Worm (Caenorhabditis elegans) whole organism, L2 larva: Measurements from ENCODE around the gene ogt-1.
A peak's percentile ranks its signal among the peaks of the same experiment; 100 is the strongest.

ENCODE experiments used
- C34F6.9 ChIP-seq: fragments of 150-350 bp; optimal IDR thresholded peaks from 2 replicates; lab custom pipeline; 2014; ENCODE audit warnings: missing biosample characterization, missing genetic modification characterization
- F13H6.1 ChIP-seq: sonication (generic microtip); optimal IDR thresholded peaks from 2 replicates; lab custom pipeline; 2016; ENCODE audit warnings: missing genetic modification characterization, missing compliant biosample characterization
- R02D3.7 ChIP-seq: fragments of 150-350 bp; optimal IDR thresholded peaks from 2 replicates; lab custom pipeline; 2014; ENCODE audit warnings: missing biosample characterization, missing genetic modification characterization
- ZK546.5 ChIP-seq: sonication (generic microtip); optimal IDR thresholded peaks from 2 replicates; lab custom pipeline; 2017; ENCODE audit warnings: missing biosample characterization, missing genetic modification characterization
- alr-1 ChIP-seq: fragments of 150-350 bp; optimal IDR thresholded peaks from 2 replicates; lab custom pipeline; 2014; ENCODE audit warnings: missing biosample characterization, missing genetic modification characterization
- blmp-1 ChIP-seq: sonication (generic microtip); optimal IDR thresholded peaks from 2 replicates; lab custom pipeline; 2017; ENCODE audit warnings: missing genetic modification characterization, mild to moderate bottlenecking, missing compliant biosample characterization, antibody characterized with exemption, moderate library complexity; ENCODE audit not compliant: insufficient read depth
- ceh-82 ChIP-seq: fragments of 150-350 bp; optimal IDR thresholded peaks from 2 replicates; lab custom pipeline; 2014; ENCODE audit warnings: missing biosample characterization, missing genetic modification characterization
- crh-2 ChIP-seq: sonication (generic microtip); optimal IDR thresholded peaks from 2 replicates; lab custom pipeline; 2017; ENCODE audit warnings: missing biosample characterization, missing genetic modification characterization
- dmd-4 ChIP-seq: sonication (generic microtip); optimal IDR thresholded peaks from 2 replicates; lab custom pipeline; 2017; ENCODE audit warnings: missing biosample characterization, missing genetic modification characterization
- elt-1 ChIP-seq: fragments of 150-350 bp; optimal IDR thresholded peaks from 2 replicates; lab custom pipeline; 2014; ENCODE audit warnings: missing biosample characterization, missing genetic modification characterization
- elt-3 ChIP-seq: sonication (generic microtip); optimal IDR thresholded peaks from 2 replicates; lab custom pipeline; 2017; ENCODE audit warnings: missing biosample characterization, missing genetic modification characterization
- fos-1 ChIP-seq: fragments of 150-350 bp; optimal IDR thresholded peaks from 2 replicates; lab custom pipeline; 2014; ENCODE audit warnings: missing biosample characterization, missing genetic modification characterization
- gmeb-1 ChIP-seq: fragments of 150-350 bp; optimal IDR thresholded peaks from 2 replicates; lab custom pipeline; 2014; ENCODE audit warnings: missing biosample characterization, missing genetic modification characterization
- lin-11 ChIP-seq: fragments of 150-350 bp; sonication (generic microtip); optimal IDR thresholded peaks from 2 replicates; lab custom pipeline; 2014; ENCODE audit warnings: missing biosample characterization, missing genetic modification characterization, inconsistent platforms, mixed read lengths
- lin-13 ChIP-seq: fragments of 150-350 bp; optimal IDR thresholded peaks from 2 replicates; lab custom pipeline; 2014; ENCODE audit warnings: missing biosample characterization, missing genetic modification reagents, missing genetic modification characterization
- lin-39 ChIP-seq: fragments of 150-350 bp; optimal IDR thresholded peaks from 2 replicates; lab custom pipeline; 2014; ENCODE audit warnings: missing biosample characterization, missing genetic modification reagents, missing genetic modification characterization
- lsy-2 ChIP-seq, 2 experiments: fragments of 150-350 bp in 1 of 2; sonication (generic microtip) in 1 of 2; optimal IDR thresholded peaks; 2 replicates each; lab custom pipeline; 2014 to 2017; ENCODE audit warnings: missing biosample characterization in 2 of 2, missing genetic modification characterization in 2 of 2
- mbf-1 ChIP-seq: sonication (generic microtip); optimal IDR thresholded peaks from 2 replicates; lab custom pipeline; 2017; ENCODE audit warnings: missing biosample characterization, missing genetic modification characterization
- nhr-10 ChIP-seq: sonication (generic microtip); optimal IDR thresholded peaks from 2 replicates; lab custom pipeline; 2017; ENCODE audit warnings: missing biosample characterization, missing genetic modification characterization
- nhr-12 ChIP-seq: fragments of 150-350 bp; optimal IDR thresholded peaks from 2 replicates; lab custom pipeline; 2014; ENCODE audit warnings: missing biosample characterization, missing genetic modification characterization
- nhr-21 ChIP-seq: fragments of 150-350 bp; optimal IDR thresholded peaks from 2 replicates; lab custom pipeline; 2014; ENCODE audit warnings: missing biosample characterization, missing genetic modification characterization
- nhr-23 ChIP-seq: fragments of 150-350 bp; optimal IDR thresholded peaks from 2 replicates; lab custom pipeline; 2014; ENCODE audit warnings: missing biosample characterization, missing genetic modification reagents, missing genetic modification characterization
- nhr-25 ChIP-seq: fragments of 150-350 bp; sonication (generic microtip); optimal IDR thresholded peaks from 3 replicates; lab custom pipeline; 2014; ENCODE audit warnings: missing biosample characterization, missing genetic modification characterization
- nhr-6 ChIP-seq: fragments of 150-350 bp; optimal IDR thresholded peaks from 2 replicates; lab custom pipeline; 2014; ENCODE audit warnings: missing biosample characterization, missing genetic modification characterization
- nhr-77 ChIP-seq: fragments of 150-350 bp; optimal IDR thresholded peaks from 2 replicates; lab custom pipeline; 2014; ENCODE audit warnings: missing biosample characterization, missing genetic modification characterization
- peb-1 ChIP-seq: fragments of 150-350 bp; optimal IDR thresholded peaks from 2 replicates; lab custom pipeline; 2014; ENCODE audit warnings: missing biosample characterization, missing genetic modification characterization
- sem-4 ChIP-seq: fragments of 150-350 bp; optimal IDR thresholded peaks from 2 replicates; lab custom pipeline; 2014; ENCODE audit warnings: missing biosample characterization, missing genetic modification reagents, missing genetic modification characterization
- sma-9 ChIP-seq, 2 experiments: fragments of 150-350 bp in 1 of 2; sonication (generic microtip) in 1 of 2; optimal IDR thresholded peaks; 2 replicates each; lab custom pipeline; 2014 to 2016; ENCODE audit warnings: missing genetic modification characterization in 2 of 2, mild to moderate bottlenecking in 1 of 2, missing biosample characterization in 1 of 2, missing compliant biosample characterization in 1 of 2, missing genetic modification reagents in 1 of 2, moderate library complexity in 1 of 2
- snpc-4 ChIP-seq: fragments of 150-350 bp; optimal IDR thresholded peaks from 2 replicates; lab custom pipeline; 2014; ENCODE audit warnings: missing biosample characterization, missing genetic modification characterization
- unc-39 ChIP-seq: fragments of 150-350 bp; optimal IDR thresholded peaks from 2 replicates; lab custom pipeline; 2014; ENCODE audit warnings: missing biosample characterization, missing genetic modification characterization
- unc-62 ChIP-seq: fragments of 150-350 bp; optimal IDR thresholded peaks from 2 replicates; lab custom pipeline; 2014; ENCODE audit warnings: missing biosample characterization, missing genetic modification reagents, missing genetic modification characterization
- zag-1 ChIP-seq: fragments of 150-350 bp; optimal IDR thresholded peaks from 2 replicates; lab custom pipeline; 2014; ENCODE audit warnings: missing biosample characterization, missing genetic modification characterization
- ztf-1 ChIP-seq: fragments of 200-800 bp; sonication (Bioruptor generic); conservative IDR thresholded peaks from 2 replicates; pipeline ENCODE4 v1.3.6; 2022; ENCODE audit warnings: missing genetic modification characterization, missing compliant biosample characterization
- ztf-11 ChIP-seq: sonication (generic microtip); optimal IDR thresholded peaks from 2 replicates; lab custom pipeline; 2017; ENCODE audit warnings: missing biosample characterization, missing genetic modification characterization
- ztf-4 ChIP-seq: fragments of 150-350 bp; optimal IDR thresholded peaks from 2 replicates; lab custom pipeline; 2014; ENCODE audit warnings: missing biosample characterization, missing genetic modification characterization

The ogt-1 gene

DNA sequence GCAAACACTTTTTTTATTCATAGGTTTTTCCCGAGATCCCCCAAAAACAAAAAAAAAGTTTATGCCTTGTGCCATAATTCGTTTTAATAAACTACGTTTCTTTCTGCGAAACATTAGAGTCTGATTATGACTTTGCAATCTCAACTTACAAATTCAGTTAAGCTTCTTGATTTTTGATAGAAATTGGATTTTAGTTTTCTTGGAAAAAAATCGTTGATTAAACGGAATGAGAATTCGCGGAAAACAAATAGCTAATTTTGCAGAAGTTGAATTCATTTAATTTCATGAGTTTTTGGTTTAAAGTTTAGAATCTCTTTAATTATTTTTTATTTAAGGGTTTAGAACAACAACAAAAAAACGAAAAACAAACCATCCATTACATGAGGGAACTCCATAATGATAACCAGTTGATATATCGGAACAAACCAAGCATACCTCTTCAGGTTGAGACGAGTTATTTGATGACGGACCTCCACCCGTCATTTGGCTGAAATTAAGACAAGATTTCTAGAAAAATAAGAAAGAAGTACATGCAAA lies 38.6 kb downstream of the ogt-1 start, which contains the start of gene nhr-10:
nhr-10 (minus strand) TSS at position 487 of the 537 bp plus-strand sequence.
- TF ChIP-seq ztf-11 (tag; lab: Kevin White, UChicago) (no peak), blmp-1 (tag; lab: Kevin White, UChicago) (no peak), nhr-25 (tag; lab: Kevin White, UChicago) (no peak), ZK546.5 (tag; lab: Kevin White, UChicago) (no peak), lin-39 (tag; lab: Kevin White, UChicago) (no peak), ztf-4 (tag; lab: Kevin White, UChicago) (peak; percentile 13), nhr-23 (no peak), fos-1 (no peak), sma-9 (GFP tag; optimal IDR thresholded peaks at IDR 0.05; lab: Kevin White, UChicago) (peak; percentile 37), sma-9 (tag; optimal IDR thresholded peaks at IDR 0.05; lab: Kevin White, UChicago) (no peak), unc-39 (no peak), zag-1 (tag; lab: Kevin White, UChicago) (no peak), lsy-2 (tag; optimal IDR thresholded peaks at IDR 0.05; lab: Kevin White, UChicago) (peak in 1 of 2 experiments; percentile 40), ceh-82 (no peak), lin-11 (tag; lab: Kevin White, UChicago) (no peak), unc-62 (no peak), lin-13 (GFP tag; lab: Kevin White, UChicago) (no peak), peb-1 (tag; lab: Kevin White, UChicago) (no peak), sem-4 (no peak), ztf-1 (GFP tag; lab: Robert Waterston, UW) (no peak), alr-1 (no peak), elt-1 (tag; lab: Kevin White, UChicago) (no peak), nhr-21 (tag; lab: Kevin White, UChicago) (peak; percentile 81), crh-2 (tag; lab: Kevin White, UChicago) (peak; percentile 11), nhr-10 (tag; lab: Kevin White, UChicago) (no peak), dmd-4 (tag; lab: Kevin White, UChicago) (peak; percentile 61), elt-3 (tag; lab: Kevin White, UChicago) (no peak), R02D3.7 (tag; lab: Kevin White, UChicago) (no peak)

DNA sequence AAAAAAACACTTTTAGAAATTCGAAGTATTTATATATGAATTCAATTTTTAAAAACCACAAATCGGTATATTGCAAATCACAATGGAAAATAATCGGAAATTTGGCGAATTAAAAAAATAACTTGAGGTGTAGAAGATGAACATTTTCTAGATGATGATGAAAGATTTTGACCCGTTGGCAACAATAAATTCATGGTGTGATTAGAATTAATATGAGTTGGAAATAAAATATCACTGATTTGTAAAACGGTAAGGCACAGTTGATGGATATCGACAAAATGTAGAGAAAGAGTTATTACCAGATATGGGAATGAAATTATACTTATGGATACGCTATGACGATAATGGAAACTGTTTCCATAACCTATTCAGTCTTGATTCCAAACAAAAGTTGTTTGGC lies 41.3 kb downstream of the ogt-1 start:
- TF ChIP-seq mbf-1 (tag; lab: Kevin White, UChicago): no peak
- TF ChIP-seq nhr-12 (tag; lab: Kevin White, UChicago): no peak
- TF ChIP-seq gmeb-1 (tag; lab: Kevin White, UChicago): no peak
- no peak for TF ChIP-seq lin-39 (tag; lab: Kevin White, UChicago)
- TF ChIP-seq nhr-25 (tag; lab: Kevin White, UChicago): no peak
- no peak for TF ChIP-seq unc-39
- TF ChIP-seq F13H6.1 (tag; lab: Kevin White, UChicago): no peak
- no peak for TF ChIP-seq R02D3.7 (tag; lab: Kevin White, UChicago)
- TF ChIP-seq lin-11 (tag; lab: Kevin White, UChicago): no peak

DNA sequence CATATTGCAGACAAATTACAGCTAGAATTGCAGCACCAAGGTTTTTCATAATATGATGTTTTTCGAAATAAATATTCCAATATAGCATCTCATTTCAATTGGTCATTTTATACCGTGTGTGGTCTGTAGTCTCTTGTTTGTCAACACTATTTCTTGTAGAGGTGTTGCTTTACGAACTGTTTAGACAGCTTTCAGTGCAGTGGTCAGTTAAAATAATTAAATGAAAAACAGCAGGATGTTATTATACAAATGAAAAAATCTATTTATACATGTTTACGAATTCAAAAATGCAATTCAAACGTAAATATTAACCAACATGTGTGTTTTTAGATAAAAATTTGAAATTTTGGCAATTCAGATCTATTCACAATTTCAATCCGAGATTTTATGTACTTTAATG lies 41.8 kb downstream of the ogt-1 start, which contains the start of gene B0280.7:
B0280.7 (minus strand) TSS at position 101 of the 400 bp plus-strand sequence.
- TF ChIP-seq crh-2 (tag; lab: Kevin White, UChicago): no peak
- no peak for TF ChIP-seq R02D3.7 (tag; lab: Kevin White, UChicago)
- TF ChIP-seq ZK546.5 (tag; lab: Kevin White, UChicago): no peak
- no peak for TF ChIP-seq lsy-2 (tag; optimal IDR thresholded peaks at IDR 0.05; lab: Kevin White, UChicago)
- peak; percentile 9 for TF ChIP-seq nhr-25 (tag; lab: Kevin White, UChicago)
- no peak for TF ChIP-seq ceh-82
- TF ChIP-seq nhr-77 (tag; lab: Kevin White, UChicago): no peak
- no peak for TF ChIP-seq snpc-4 (tag; lab: Kevin White, UChicago)
- TF ChIP-seq, all 48 proteins: peak for 1

DNA sequence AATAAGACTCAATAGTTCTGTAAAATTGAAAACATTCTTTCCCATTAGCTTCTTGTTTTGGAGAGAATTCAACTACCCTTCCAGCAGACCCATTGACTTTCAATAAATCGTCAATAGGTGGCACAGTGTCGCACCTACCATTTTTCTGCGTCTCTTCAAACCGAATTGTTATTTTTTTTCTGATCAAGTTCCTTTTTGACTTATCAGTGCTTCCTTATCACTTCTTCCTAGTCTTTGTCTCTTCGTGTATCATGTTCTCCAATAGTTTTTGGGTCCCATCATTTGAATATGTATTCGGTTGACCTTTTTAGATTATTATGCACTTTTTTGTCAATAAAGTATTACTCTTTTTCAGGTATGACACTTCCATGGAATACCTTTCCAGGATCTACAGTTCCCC lies 45.6 kb downstream of the ogt-1 start, which contains the start of gene odd-1:
odd-1 (plus strand) TSS at position 349 of the 400 bp plus-strand sequence.
- TF ChIP-seq lin-39 (tag; lab: Kevin White, UChicago) (no peak), elt-1 (tag; lab: Kevin White, UChicago) (no peak), F13H6.1 (tag; lab: Kevin White, UChicago) (no peak), unc-62 (no peak), nhr-6 (tag; lab: Kevin White, UChicago) (no peak), fos-1 (peak; percentile 28), C34F6.9 (tag; lab: Kevin White, UChicago) (no peak), sma-9 (GFP tag; optimal IDR thresholded peaks at IDR 0.05; lab: Kevin White, UChicago) (no peak), sma-9 (tag; optimal IDR thresholded peaks at IDR 0.05; lab: Kevin White, UChicago) (no peak)
- TF ChIP-seq, all 48 proteins: peak for 1
